Worm (Caenorhabditis elegans) whole organism, L4 larva: ENCODE data around the gene VZK822L.2.

Experiments used
- D1046.2 ChIP-seq: fragments of 200-800 bp; sonication (Bioruptor generic); IDR thresholded peaks from 2 replicates; pipeline ENCODE4 v1.3.6; 2022; ENCODE audit warnings: missing genetic modification characterization, missing compliant biosample characterization
- F10B5.3 ChIP-seq: sonication (generic microtip); optimal IDR thresholded peaks from 2 replicates; lab custom pipeline; 2016; ENCODE audit warnings: mild to moderate bottlenecking, missing genetic modification characterization, missing compliant biosample characterization
- F26F4.8 ChIP-seq: fragments of 200-800 bp; sonication (Bioruptor generic); conservative IDR thresholded peaks from 2 replicates; pipeline ENCODE4 v1.3.6; 2022; ENCODE audit warnings: missing genetic modification characterization, missing compliant biosample characterization
- R02D3.7 ChIP-seq: fragments of 150-350 bp; sonication (generic microtip); optimal IDR thresholded peaks from 3 replicates; lab custom pipeline; 2014; ENCODE audit warnings: missing biosample characterization, missing genetic modification characterization
- T20F7.1 ChIP-seq: fragments of 200-800 bp; sonication (Bioruptor generic); optimal IDR thresholded peaks from 2 replicates; lab custom pipeline; 2018; ENCODE audit warnings: mild to moderate bottlenecking, missing genetic modification characterization, missing compliant biosample characterization
- Y5F2A.4 ChIP-seq: fragments of 200-800 bp; sonication (Bioruptor generic); optimal IDR thresholded peaks from 2 replicates; lab custom pipeline; 2018; ENCODE audit warnings: mild to moderate bottlenecking, missing genetic modification characterization, missing compliant biosample characterization
- Y75B8A.6 ChIP-seq: fragments of 200-800 bp; sonication (Bioruptor generic); IDR thresholded peaks from 2 replicates; pipeline ENCODE4 v1.3.6; 2022; ENCODE audit warnings: missing genetic modification reagents, missing genetic modification characterization, missing compliant biosample characterization
- aha-1 ChIP-seq: fragments of 150-350 bp; peaks from one replicate; lab custom pipeline; 2014; ENCODE audit warnings: missing biosample characterization, missing genetic modification characterization
- aly-2 ChIP-seq: sonication (generic microtip); optimal IDR thresholded peaks from 2 replicates; lab custom pipeline; 2018; ENCODE audit warnings: missing biosample characterization, missing genetic modification characterization
- arid-1 ChIP-seq: fragments of 200-800 bp; sonication (Bioruptor generic); conservative IDR thresholded peaks from 2 replicates; pipeline ENCODE4 v1.3.6; 2022; ENCODE audit warnings: missing genetic modification reagents, missing genetic modification characterization, missing compliant biosample characterization
- attf-4 ChIP-seq: sonication (generic microtip); optimal IDR thresholded peaks from 3 replicates; lab custom pipeline; 2017; ENCODE audit warnings: missing biosample characterization, missing genetic modification characterization
- ceh-32 ChIP-seq: sonication (generic microtip); optimal IDR thresholded peaks from 2 replicates; lab custom pipeline; 2016; ENCODE audit warnings: mild to moderate bottlenecking, missing genetic modification characterization, missing compliant biosample characterization; ENCODE audit not compliant: poor library complexity
- ceh-82 ChIP-seq: sonication (generic microtip); optimal IDR thresholded peaks from 2 replicates; lab custom pipeline; 2017; ENCODE audit warnings: missing biosample characterization, missing genetic modification characterization
- ces-1 ChIP-seq: fragments of 150-350 bp; sonication (generic microtip); optimal IDR thresholded peaks from 4 replicates; lab custom pipeline; 2014; ENCODE audit warnings: missing biosample characterization, missing genetic modification reagents, missing genetic modification characterization
- cey-2 ChIP-seq: sonication (generic microtip); optimal IDR thresholded peaks from 3 replicates; lab custom pipeline; 2017; ENCODE audit warnings: missing genetic modification characterization, mild to moderate bottlenecking, missing compliant biosample characterization, antibody characterized with exemption, borderline replicate concordance; ENCODE audit not compliant: insufficient read depth
- ctbp-1 ChIP-seq: fragments of 200-800 bp; sonication (Bioruptor generic); IDR thresholded peaks from 2 replicates; pipeline ENCODE4 v1.3.6; 2022; ENCODE audit warnings: missing genetic modification reagents, missing genetic modification characterization, missing compliant biosample characterization
- daf-19 ChIP-seq: fragments of 200-800 bp; sonication (Bioruptor generic); conservative IDR thresholded peaks from 2 replicates; pipeline ENCODE4 v1.3.6; 2022; ENCODE audit warnings: missing genetic modification characterization, missing compliant biosample characterization
- dpl-1 ChIP-seq: fragments of 150-350 bp; optimal IDR thresholded peaks from 2 replicates; lab custom pipeline; 2014; ENCODE audit warnings: missing biosample characterization, missing genetic modification reagents, missing genetic modification characterization
- egl-27 ChIP-seq: sonication (generic microtip); optimal IDR thresholded peaks from 3 replicates; lab custom pipeline; 2017; ENCODE audit warnings: missing biosample characterization, missing genetic modification reagents, missing genetic modification characterization
- egl-43 ChIP-seq: fragments of 200-800 bp; sonication (Bioruptor generic); IDR thresholded peaks from 2 replicates; pipeline ENCODE4 v1.3.6; 2022; ENCODE audit warnings: missing genetic modification reagents, missing genetic modification characterization, missing compliant biosample characterization
- fos-1 ChIP-seq: fragments of 150-350 bp; optimal IDR thresholded peaks from 2 replicates; lab custom pipeline; 2014; ENCODE audit warnings: missing biosample characterization, missing genetic modification characterization
- hlh-11 ChIP-seq: fragments of 200-800 bp; sonication (Bioruptor generic); optimal IDR thresholded peaks from 2 replicates; lab custom pipeline; 2018; ENCODE audit warnings: mild to moderate bottlenecking, missing genetic modification characterization, missing compliant biosample characterization
- hlh-30 ChIP-seq: sonication (generic microtip); optimal IDR thresholded peaks from 2 replicates; lab custom pipeline; 2017; ENCODE audit warnings: antibody characterized with exemption, mild to moderate bottlenecking, missing genetic modification characterization, missing compliant biosample characterization; ENCODE audit not compliant: insufficient read depth
- jun-1 ChIP-seq: fragments of 150-350 bp; optimal IDR thresholded peaks from 2 replicates; lab custom pipeline; 2014; ENCODE audit warnings: missing biosample characterization, missing genetic modification reagents, missing genetic modification characterization
- lim-7 ChIP-seq: fragments of 200-800 bp; sonication (Bioruptor generic); IDR thresholded peaks from 2 replicates; pipeline ENCODE4 v1.3.6; 2022; ENCODE audit warnings: missing genetic modification characterization, missing compliant biosample characterization
- lin-1 ChIP-seq: fragments of 200-800 bp; sonication (Bioruptor generic); IDR thresholded peaks from 2 replicates; pipeline ENCODE4 v1.3.6; 2022; ENCODE audit warnings: missing genetic modification reagents, missing genetic modification characterization, missing compliant biosample characterization
- lin-13 ChIP-seq: fragments of 150-350 bp; optimal IDR thresholded peaks from 2 replicates; lab custom pipeline; 2014; ENCODE audit warnings: missing biosample characterization, missing genetic modification reagents, missing genetic modification characterization
- lin-29 ChIP-seq: fragments of 200-800 bp; sonication (Bioruptor generic); IDR thresholded peaks from 2 replicates; pipeline ENCODE4 v1.3.6; 2022; ENCODE audit warnings: missing genetic modification reagents, missing genetic modification characterization, missing compliant biosample characterization
- lin-39 ChIP-seq: fragments of 150-350 bp; optimal IDR thresholded peaks from 2 replicates; lab custom pipeline; 2014; ENCODE audit warnings: missing biosample characterization, missing genetic modification reagents, missing genetic modification characterization
- lsy-2 ChIP-seq, 2 experiments: fragments of 150-350 bp in 1 of 2; sonication (generic microtip) in 1 of 2; optimal IDR thresholded peaks; 2 replicates each; lab custom pipeline; 2014 to 2017; ENCODE audit warnings: missing biosample characterization in 2 of 2, missing genetic modification characterization in 2 of 2
- madf-9 ChIP-seq: fragments of 200-800 bp; sonication (Bioruptor generic); conservative IDR thresholded peaks from 2 replicates; pipeline ENCODE4 v1.3.6; 2022; ENCODE audit warnings: missing genetic modification reagents, missing genetic modification characterization, missing compliant biosample characterization
- mep-1 ChIP-seq: fragments of 150-350 bp; sonication (generic microtip); optimal IDR thresholded peaks from 3 replicates; lab custom pipeline; 2014; ENCODE audit warnings: missing biosample characterization, missing genetic modification characterization
- mxl-2 ChIP-seq: fragments of 200-800 bp; sonication (Bioruptor generic); conservative IDR thresholded peaks from 2 replicates; pipeline ENCODE4 v1.3.6; 2022; ENCODE audit warnings: missing genetic modification reagents, missing genetic modification characterization, missing compliant biosample characterization
- nhr-10 ChIP-seq: fragments of 150-350 bp; optimal IDR thresholded peaks from 2 replicates; lab custom pipeline; 2014; ENCODE audit warnings: missing biosample characterization, missing genetic modification characterization
- nhr-102 ChIP-seq: sonication (generic microtip); optimal IDR thresholded peaks from 2 replicates; lab custom pipeline; 2016; ENCODE audit warnings: mild to moderate bottlenecking, missing genetic modification characterization, moderate library complexity, missing compliant biosample characterization
- nhr-237 ChIP-seq: sonication (generic microtip); optimal IDR thresholded peaks from 2 replicates; lab custom pipeline; 2017; ENCODE audit warnings: missing biosample characterization, missing genetic modification characterization
- nhr-41 ChIP-seq: fragments of 200-800 bp; sonication (Bioruptor generic); IDR thresholded peaks from 2 replicates; pipeline ENCODE4 v1.3.6; 2022; ENCODE audit warnings: missing genetic modification reagents, missing genetic modification characterization, missing compliant biosample characterization
- nhr-48 ChIP-seq: sonication (generic microtip); optimal IDR thresholded peaks from 2 replicates; lab custom pipeline; 2016; ENCODE audit warnings: mild to moderate bottlenecking, missing genetic modification characterization, missing compliant biosample characterization
- nhr-76 ChIP-seq: fragments of 150-350 bp; optimal IDR thresholded peaks from 2 replicates; lab custom pipeline; 2014; ENCODE audit warnings: missing biosample characterization, missing genetic modification characterization
- nhr-77 ChIP-seq: fragments of 150-350 bp; optimal IDR thresholded peaks from 2 replicates; lab custom pipeline; 2014; ENCODE audit warnings: missing biosample characterization, missing genetic modification characterization
- pha-4 ChIP-seq, 2 experiments: fragments of 150-350 bp in 1 of 2; fragments of 200-800 bp in 1 of 2; sonication (Bioruptor generic) in 1 of 2; IDR thresholded peaks in 1 of 2; optimal IDR thresholded peaks in 1 of 2; 2 replicates each; pipeline versions ENCODE4 v1.3.6 to Lab custom; 2014 to 2022; ENCODE audit warnings: missing genetic modification characterization in 2 of 2, missing genetic modification reagents in 2 of 2, missing biosample characterization in 1 of 2, missing compliant biosample characterization in 1 of 2
- rbr-2 ChIP-seq: sonication (generic microtip); optimal IDR thresholded peaks from 2 replicates; lab custom pipeline; 2016; ENCODE audit warnings: missing genotype, missing genetic modification characterization, missing compliant biosample characterization
- sdz-12 ChIP-seq: fragments of 200-800 bp; sonication (Bioruptor generic); optimal IDR thresholded peaks from 2 replicates; lab custom pipeline; 2018; ENCODE audit warnings: mild to moderate bottlenecking, missing genetic modification characterization, missing compliant biosample characterization
- set-16 ChIP-seq: fragments of 200-800 bp; sonication (Bioruptor generic); IDR thresholded peaks from 2 replicates; pipeline ENCODE4 v1.3.6; 2022; ENCODE audit warnings: missing genetic modification reagents, missing genetic modification characterization, missing compliant biosample characterization
- snpc-4 ChIP-seq: fragments of 150-350 bp; optimal IDR thresholded peaks from 2 replicates; lab custom pipeline; 2014; ENCODE audit warnings: missing biosample characterization, missing genetic modification characterization
- tag-97 ChIP-seq: fragments of 200-800 bp; sonication (Bioruptor generic); IDR thresholded peaks from 2 replicates; pipeline ENCODE4 v1.3.6; 2022; ENCODE audit warnings: missing genetic modification characterization, missing compliant biosample characterization
- unc-130 ChIP-seq: sonication (generic microtip); optimal IDR thresholded peaks from 2 replicates; lab custom pipeline; 2016; ENCODE audit warnings: missing genetic modification reagents, missing genetic modification characterization, missing compliant biosample characterization
- vab-7 ChIP-seq: fragments of 200-800 bp; sonication (Bioruptor generic); IDR thresholded peaks from 2 replicates; pipeline ENCODE4 v1.3.6; 2022; ENCODE audit warnings: missing genetic modification reagents, missing genetic modification characterization, missing compliant biosample characterization
- zag-1 ChIP-seq: fragments of 150-350 bp; optimal IDR thresholded peaks from 2 replicates; lab custom pipeline; 2014; ENCODE audit warnings: missing biosample characterization, missing genetic modification characterization
- zip-11 ChIP-seq: fragments of 200-800 bp; sonication (Bioruptor generic); IDR thresholded peaks from 2 replicates; pipeline ENCODE4 v1.3.6; 2022; ENCODE audit warnings: missing genetic modification characterization, missing compliant biosample characterization
- ztf-11 ChIP-seq: fragments of 150-350 bp; optimal IDR thresholded peaks from 2 replicates; lab custom pipeline; 2014; ENCODE audit warnings: missing biosample characterization, missing genetic modification characterization
- ztf-7 ChIP-seq: fragments of 150-350 bp; optimal IDR thresholded peaks from 2 replicates; lab custom pipeline; 2014; ENCODE audit warnings: missing biosample characterization, missing genetic modification characterization

The VZK822L.2 gene

DNA sequence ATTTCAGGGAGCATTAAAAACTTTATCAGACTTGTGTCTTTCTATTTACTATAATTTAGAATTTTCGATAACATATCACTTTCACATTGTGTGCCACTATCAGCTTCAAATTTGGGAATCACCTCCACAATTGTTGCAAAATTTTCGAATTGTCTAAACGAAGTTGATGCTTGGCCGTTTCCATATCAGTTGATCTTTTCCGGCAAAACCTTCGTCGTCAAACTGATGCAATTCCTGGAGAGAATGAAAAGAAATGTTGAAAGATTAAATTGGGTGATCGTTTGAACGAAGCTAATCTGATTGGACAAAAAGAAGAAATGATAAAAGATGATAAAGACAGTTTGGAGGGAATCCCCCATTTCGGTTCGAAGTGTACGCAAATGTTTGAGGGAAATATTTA, 43.8 kb downstream of the VZK822L.2 start (continued):
- TF ChIP-seq pha-4 (GFP tag; IDR thresholded peaks at IDR 0.05; lab: Robert Waterston, UW) (peak; percentile 42; the same call in 1 of the 2 replicates), pha-4 (tag; optimal IDR thresholded peaks at IDR 0.05; lab: Kevin White, UChicago) (no peak), jun-1 (tag; lab: Kevin White, UChicago) (no peak), F26F4.8 (no peak), fos-1 (peak; percentile 71), lin-29 (GFP tag; lab: Robert Waterston, UW) (no peak), Y5F2A.4 (no peak), D1046.2 (GFP tag; lab: Robert Waterston, UW) (no peak), unc-130 (GFP tag; lab: Kevin White, UChicago) (no peak), zag-1 (tag; lab: Kevin White, UChicago) (no peak), mxl-2 (GFP tag; lab: Robert Waterston, UW) (no peak), snpc-4 (no peak), aly-2 (tag; lab: Kevin White, UChicago) (no peak), ceh-32 (tag; lab: Kevin White, UChicago) (no peak), egl-43 (GFP tag; lab: Robert Waterston, UW) (no peak), aha-1 (peak; percentile 95), dpl-1 (no peak), lin-39 (no peak), attf-4 (tag; lab: Kevin White, UChicago) (no peak), T20F7.1 (peak; percentile 66), lin-13 (GFP tag; lab: Kevin White, UChicago) (no peak), madf-9 (GFP tag; lab: Robert Waterston, UW) (no peak), nhr-77 (tag; lab: Kevin White, UChicago) (peak; percentile 60), cey-2 (tag; lab: Kevin White, UChicago) (no peak), nhr-237 (tag; lab: Kevin White, UChicago) (no peak), lin-1 (GFP tag; lab: Robert Waterston, UW) (peak; percentile 93), Y75B8A.6 (GFP tag; lab: Robert Waterston, UW) (peak; percentile 69; the same call in 1 of the 2 replicates), ces-1 (GFP tag; lab: Kevin White, UChicago) (no peak), zip-11 (no peak), ceh-82 (tag; lab: Kevin White, UChicago) (no peak), egl-27 (tag; lab: Kevin White, UChicago) (no peak), sdz-12 (GFP tag; lab: Kevin White, UChicago) (no peak), mep-1 (tag; lab: Kevin White, UChicago) (peak; percentile 86), hlh-11 (tag; lab: Kevin White, UChicago) (peak; percentile 82), nhr-102 (tag; lab: Kevin White, UChicago) (peak; percentile 33), daf-19 (GFP tag; lab: Robert Waterston, UW) (no peak), R02D3.7 (no peak), nhr-76 (no peak), ztf-7 (tag; lab: Kevin White, UChicago) (no peak), set-16 (no peak), nhr-10 (tag; lab: Kevin White, UChicago) (peak; percentile 86), ztf-11 (tag; lab: Kevin White, UChicago) (no peak), ctbp-1 (no peak), F10B5.3 (tag; lab: Kevin White, UChicago) (no peak), vab-7 (no peak), nhr-41 (no peak), hlh-30 (tag; lab: Kevin White, UChicago) (no peak), nhr-48 (tag; lab: Kevin White, UChicago) (peak; percentile 86), lim-7 (GFP tag; lab: Robert Waterston, UW) (no peak), lsy-2 (tag; optimal IDR thresholded peaks at IDR 0.05; lab: Kevin White, UChicago) (peak; percentile 28 to 60), tag-97 (GFP tag; lab: Robert Waterston, UW) (no peak), arid-1 (peak; percentile 39), rbr-2 (tag; lab: Kevin White, UChicago) (no peak)
